Worm (Caenorhabditis elegans) whole organism, late embryonic: Measurements from ENCODE around the gene C45B2.2.

Source experiments
- C08G9.2 ChIP-seq: sonication (generic microtip); optimal IDR thresholded peaks from 2 replicates; lab custom pipeline; 2016; ENCODE audit warnings: mild to moderate bottlenecking, missing genetic modification characterization, moderate library complexity, missing compliant biosample characterization
- C38D4.7 ChIP-seq: fragments of 200-800 bp; sonication (Bioruptor generic); optimal IDR thresholded peaks from 2 replicates; lab custom pipeline; 2018; ENCODE audit warnings: mild to moderate bottlenecking, missing genetic modification characterization, moderate library complexity, missing compliant biosample characterization
- F13H6.1 ChIP-seq: sonication (generic microtip); optimal IDR thresholded peaks from 2 replicates; lab custom pipeline; 2016; ENCODE audit warnings: missing genetic modification characterization, missing compliant biosample characterization
- Y22D7AL.16 ChIP-seq: sonication (generic microtip); optimal IDR thresholded peaks from 2 replicates; lab custom pipeline; 2016; ENCODE audit warnings: missing genetic modification characterization, missing compliant biosample characterization
- ceh-22 ChIP-seq: sonication (generic microtip); optimal IDR thresholded peaks from 2 replicates; lab custom pipeline; 2017; ENCODE audit warnings: missing biosample characterization, missing genetic modification characterization
- ceh-31 ChIP-seq: sonication (generic microtip); optimal IDR thresholded peaks from 2 replicates; lab custom pipeline; 2016; ENCODE audit warnings: missing genetic modification characterization, missing compliant biosample characterization
- ceh-48 ChIP-seq: sonication (generic microtip); optimal IDR thresholded peaks from 2 replicates; lab custom pipeline; 2016; ENCODE audit warnings: missing genetic modification characterization, inconsistent platforms, missing compliant biosample characterization
- ceh-9 ChIP-seq: sonication (generic microtip); optimal IDR thresholded peaks from 2 replicates; lab custom pipeline; 2016; ENCODE audit warnings: mild to moderate bottlenecking, missing genetic modification characterization, inconsistent platforms, missing compliant biosample characterization
- che-1 ChIP-seq: sonication (generic microtip); optimal IDR thresholded peaks from 2 replicates; lab custom pipeline; 2016; ENCODE audit warnings: mild to moderate bottlenecking, missing genetic modification characterization, missing compliant biosample characterization
- elt-2 ChIP-seq: sonication (generic microtip); optimal IDR thresholded peaks from 2 replicates; lab custom pipeline; 2016; ENCODE audit warnings: missing genetic modification reagents, missing genetic modification characterization, missing compliant biosample characterization
- elt-4 ChIP-seq: sonication (generic microtip); optimal IDR thresholded peaks from 2 replicates; lab custom pipeline; 2016; ENCODE audit warnings: missing genetic modification characterization, missing compliant biosample characterization
- ets-4 ChIP-seq: sonication (generic microtip); optimal IDR thresholded peaks from 2 replicates; lab custom pipeline; 2016; ENCODE audit warnings: missing genetic modification characterization, missing compliant biosample characterization
- eyg-1 ChIP-seq: sonication (generic microtip); optimal IDR thresholded peaks from 2 replicates; lab custom pipeline; 2016; ENCODE audit warnings: missing genotype, missing genetic modification characterization, missing compliant biosample characterization
- fkh-6 ChIP-seq: sonication (generic microtip); optimal IDR thresholded peaks from 2 replicates; lab custom pipeline; 2016; ENCODE audit warnings: missing genetic modification characterization, missing compliant biosample characterization
- hlh-13 ChIP-seq: fragments of 200-800 bp; sonication (Bioruptor generic); optimal IDR thresholded peaks from 2 replicates; lab custom pipeline; 2018; ENCODE audit warnings: mild to moderate bottlenecking, missing genetic modification characterization, missing compliant biosample characterization
- hlh-6 ChIP-seq: sonication (generic microtip); optimal IDR thresholded peaks from 2 replicates; lab custom pipeline; 2016; ENCODE audit warnings: missing genotype, missing genetic modification characterization, missing compliant biosample characterization
- hlh-8 ChIP-seq: sonication (generic microtip); optimal IDR thresholded peaks from 2 replicates; lab custom pipeline; 2016; ENCODE audit warnings: missing genotype, missing genetic modification characterization, missing compliant biosample characterization
- lim-6 ChIP-seq: sonication (generic microtip); optimal IDR thresholded peaks from 2 replicates; lab custom pipeline; 2016; ENCODE audit warnings: missing genetic modification characterization, missing compliant biosample characterization
- lin-11 ChIP-seq: fragments of 200-800 bp; sonication (Bioruptor generic); optimal IDR thresholded peaks from 2 replicates; lab custom pipeline; 2018; ENCODE audit warnings: mild to moderate bottlenecking, missing genetic modification characterization, missing compliant biosample characterization
- madf-2 ChIP-seq: sonication (generic microtip); optimal IDR thresholded peaks from 2 replicates; lab custom pipeline; 2017; ENCODE audit warnings: missing genetic modification characterization, missing compliant biosample characterization
- nhr-232 ChIP-seq: sonication (generic microtip); optimal IDR thresholded peaks from 2 replicates; lab custom pipeline; 2016; ENCODE audit warnings: missing genetic modification characterization, missing compliant biosample characterization
- npax-4 ChIP-seq: sonication (generic microtip); optimal IDR thresholded peaks from 2 replicates; lab custom pipeline; 2016; ENCODE audit warnings: missing genetic modification characterization, missing compliant biosample characterization
- pha-4 ChIP-seq: fragments of 150-350 bp; optimal IDR thresholded peaks from 2 replicates; lab custom pipeline; 2018; ENCODE audit warnings: missing biosample characterization, missing genetic modification reagents, missing genetic modification characterization
- pqm-1 ChIP-seq: sonication (generic microtip); optimal IDR thresholded peaks from 2 replicates; lab custom pipeline; 2016; ENCODE audit warnings: missing genetic modification characterization, missing compliant biosample characterization
- ref-2 ChIP-seq: sonication (generic microtip); optimal IDR thresholded peaks from 2 replicates; lab custom pipeline; 2016; ENCODE audit warnings: missing genetic modification characterization, missing compliant biosample characterization
- rnt-1 ChIP-seq: sonication (generic microtip); optimal IDR thresholded peaks from 2 replicates; lab custom pipeline; 2016; ENCODE audit warnings: missing genetic modification characterization, missing compliant biosample characterization
- sdc-2 ChIP-seq: sonication (generic microtip); optimal IDR thresholded peaks from 2 replicates; lab custom pipeline; 2016; ENCODE audit warnings: missing genotype, missing genetic modification characterization, missing compliant biosample characterization
- syd-9 ChIP-seq: sonication (generic microtip); optimal IDR thresholded peaks from 2 replicates; lab custom pipeline; 2016; ENCODE audit warnings: mild to moderate bottlenecking, missing genetic modification characterization, moderate library complexity, missing compliant biosample characterization
- tbx-2 ChIP-seq: sonication (generic microtip); optimal IDR thresholded peaks from 2 replicates; lab custom pipeline; 2016; ENCODE audit warnings: missing genetic modification characterization, missing compliant biosample characterization
- unc-3 ChIP-seq, 2 experiments: fragments of 200-800 bp in 1 of 2; sonication (Bioruptor generic) in 1 of 2; sonication (generic microtip) in 1 of 2; conservative IDR thresholded peaks in 1 of 2; optimal IDR thresholded peaks in 1 of 2; 2 replicates each; pipeline versions ENCODE4 v1.3.6 to Lab custom; 2016 to 2022; ENCODE audit warnings: missing compliant biosample characterization in 2 of 2, missing genetic modification characterization in 2 of 2, missing genetic modification reagents in 1 of 2
- unc-42 ChIP-seq: sonication (generic microtip); optimal IDR thresholded peaks from 2 replicates; lab custom pipeline; 2016; ENCODE audit warnings: missing genotype, missing genetic modification characterization, missing compliant biosample characterization
- zip-5 ChIP-seq: sonication (generic microtip); optimal IDR thresholded peaks from 2 replicates; lab custom pipeline; 2016; ENCODE audit warnings: missing genetic modification characterization, missing compliant biosample characterization
- ztf-16 ChIP-seq: sonication (generic microtip); optimal IDR thresholded peaks from 2 replicates; lab custom pipeline; 2017; ENCODE audit warnings: missing genetic modification characterization, missing compliant biosample characterization

C45B2.2 gene

ce11 chrX:6043283-6043682, 41.3 kb upstream of the C45B2.2 start:
- TF ChIP-seq eyg-1 (no peak), pha-4 (tag; lab: Kevin White, UChicago) (no peak), fkh-6 (tag; lab: Kevin White, UChicago) (no peak)
- TF ChIP-seq, all 69 proteins: peak for 0

DNA sequence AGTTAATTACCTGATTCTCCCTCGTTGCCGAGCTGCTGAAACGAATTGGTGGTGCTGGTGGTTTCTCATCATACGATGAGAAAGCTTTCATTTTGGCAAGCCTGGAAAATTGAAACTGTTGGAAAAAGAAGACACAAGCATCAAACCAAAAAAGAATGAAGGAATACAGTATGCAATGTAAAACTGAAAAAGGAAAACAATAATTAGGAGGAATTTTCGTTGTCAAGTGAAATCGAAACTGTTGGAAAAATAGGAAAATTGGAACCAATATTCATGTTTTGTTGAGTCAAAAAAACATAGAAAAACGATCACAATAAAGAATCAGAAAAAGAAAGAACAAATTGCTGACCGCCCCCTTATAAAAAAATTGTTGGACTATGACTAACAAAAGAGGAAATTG, 36.0 kb upstream of the C45B2.2 start, which contains the start of gene pak-1:
Gene pak-1, minus strand, starts transcription at position 101 of the 400 bp plus-strand sequence.
- TF ChIP-seq hlh-6 (tag; lab: Kevin White, UChicago): no peak
- no peak for TF ChIP-seq C38D4.7 (GFP tag; lab: Kevin White, UChicago)
- TF ChIP-seq Y22D7AL.16 (tag; lab: Kevin White, UChicago): no peak
- TF ChIP-seq ets-4 (tag; lab: Kevin White, UChicago): no peak
- no peak for TF ChIP-seq madf-2 (tag; lab: Kevin White, UChicago)
- TF ChIP-seq hlh-8: no peak
- no peak for TF ChIP-seq C08G9.2
- TF ChIP-seq ceh-9 (tag; lab: Kevin White, UChicago): no peak
- no peak for TF ChIP-seq ref-2 (tag; lab: Kevin White, UChicago)
- no peak for TF ChIP-seq unc-42 (tag; lab: Kevin White, UChicago)
- TF ChIP-seq npax-4 (tag; lab: Kevin White, UChicago): no peak
- TF ChIP-seq ceh-48 (tag; lab: Kevin White, UChicago): no peak
- no peak for TF ChIP-seq ztf-16 (tag; lab: Kevin White, UChicago)
- no peak for TF ChIP-seq ceh-31 (tag; lab: Kevin White, UChicago)
- TF ChIP-seq syd-9 (tag; lab: Kevin White, UChicago): no peak
- TF ChIP-seq lin-11 (tag; lab: Kevin White, UChicago): no peak
- no peak for TF ChIP-seq sdc-2 (tag; lab: Kevin White, UChicago)
- no peak for TF ChIP-seq che-1 (tag; lab: Kevin White, UChicago)
- no peak for TF ChIP-seq nhr-232
- no peak for TF ChIP-seq F13H6.1 (tag; lab: Kevin White, UChicago)

ce11 chrX:6050078-6050477, 34.5 kb upstream of the C45B2.2 start:
- TF ChIP-seq ceh-48 (tag; lab: Kevin White, UChicago): no peak
- no peak for TF ChIP-seq lim-6 (tag; lab: Kevin White, UChicago)
- peak; percentile 5 for TF ChIP-seq rnt-1
- TF ChIP-seq elt-2 (tag; lab: Kevin White, UChicago): peak; percentile 76

DNA sequence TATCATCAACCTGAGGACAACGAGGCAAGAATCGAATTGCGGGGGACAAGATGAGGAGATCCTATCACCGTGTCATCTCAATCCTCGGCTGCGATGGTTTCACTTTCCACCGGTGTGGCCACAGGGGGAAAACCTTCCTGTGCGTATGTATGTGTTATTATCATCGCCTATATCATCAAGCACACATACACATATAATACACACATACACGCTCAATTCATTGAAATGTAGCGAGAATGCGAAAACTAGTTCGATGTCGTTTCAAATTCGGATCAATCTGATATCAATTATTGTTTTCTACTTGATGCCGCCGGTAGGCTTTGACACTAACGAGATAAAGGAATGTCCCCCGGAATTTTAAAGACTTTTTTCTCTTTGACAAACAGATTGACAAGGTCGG, 33.7 kb upstream of the C45B2.2 start:
- TF ChIP-seq C38D4.7 (GFP tag; lab: Kevin White, UChicago): no peak
- no peak for TF ChIP-seq lim-6 (tag; lab: Kevin White, UChicago)
- no peak for TF ChIP-seq hlh-13 (GFP tag; lab: Kevin White, UChicago)
- no peak for TF ChIP-seq pqm-1 (tag; lab: Kevin White, UChicago)
- TF ChIP-seq zip-5 (tag; lab: Kevin White, UChicago): no peak
- TF ChIP-seq, all 69 proteins: peak for 0

- no peak for TF ChIP-seq npax-4 (tag; lab: Kevin White, UChicago)
- TF ChIP-seq ceh-22 (tag; lab: Kevin White, UChicago): no peak
- TF ChIP-seq unc-42 (tag; lab: Kevin White, UChicago): no peak
- TF ChIP-seq elt-4 (tag; lab: Kevin White, UChicago): no peak
- TF ChIP-seq unc-3 (GFP tag; conservative IDR thresholded peaks at IDR 0.05; lab: Robert Waterston, UW): no peak
- TF ChIP-seq unc-3 (tag; optimal IDR thresholded peaks at IDR 0.05; lab: Kevin White, UChicago): no peak
- no peak for TF ChIP-seq Y22D7AL.16 (tag; lab: Kevin White, UChicago)
- TF ChIP-seq syd-9 (tag; lab: Kevin White, UChicago): no peak
- TF ChIP-seq ceh-9 (tag; lab: Kevin White, UChicago): no peak
- no peak for TF ChIP-seq tbx-2 (tag; lab: Kevin White, UChicago)
- no peak for TF ChIP-seq zip-5 (tag; lab: Kevin White, UChicago)
Observed at ce11 chrX:6052744-6053143, 31.8 kb upstream of the C45B2.2 start, which contains the start of gene C45B2.6. Gene C45B2.6, plus strand, starts transcription at chrX:6052879.
